Worm (Caenorhabditis elegans) whole organism, mixed stage, embryonic: Measurements from ENCODE around the gene jmjd-1.1.

Source experiments
- bed-3 ChIP-seq: fragments of 200-800 bp; sonication (Bioruptor generic); optimal IDR thresholded peaks from 3 replicates; lab custom pipeline; 2018; ENCODE audit warnings: mild to moderate bottlenecking, missing genetic modification characterization, moderate library complexity, missing compliant biosample characterization
- blmp-1 ChIP-seq: fragments of 150-350 bp; optimal IDR thresholded peaks from 2 replicates; lab custom pipeline; 2014; ENCODE audit warnings: missing biosample characterization, missing genetic modification characterization
- ceh-39 ChIP-seq: fragments of 150-350 bp; optimal IDR thresholded peaks from 2 replicates; lab custom pipeline; 2014; ENCODE audit warnings: missing biosample characterization, missing genetic modification characterization
- ceh-43 ChIP-seq: fragments of 200-800 bp; sonication (Bioruptor generic); optimal IDR thresholded peaks from 2 replicates; lab custom pipeline; 2018; ENCODE audit warnings: mild to moderate bottlenecking, missing genetic modification characterization, moderate library complexity, missing compliant biosample characterization
- ceh-83 ChIP-seq: fragments of 200-800 bp; sonication (Bioruptor generic); optimal IDR thresholded peaks from 2 replicates; lab custom pipeline; 2018; ENCODE audit warnings: mild to moderate bottlenecking, missing genetic modification characterization, missing compliant biosample characterization
- ces-1 ChIP-seq: fragments of 150-350 bp; optimal IDR thresholded peaks from 2 replicates; lab custom pipeline; 2014; ENCODE audit warnings: missing biosample characterization, missing genetic modification reagents, missing genetic modification characterization
- drap-1 ChIP-seq: fragments of 200-800 bp; sonication (Bioruptor generic); optimal IDR thresholded peaks from 3 replicates; lab custom pipeline; 2018; ENCODE audit warnings: mild to moderate bottlenecking, missing genetic modification characterization, missing compliant biosample characterization
- elt-1 ChIP-seq: sonication (generic microtip); optimal IDR thresholded peaks from 2 replicates; lab custom pipeline; 2017; ENCODE audit warnings: missing genetic modification characterization, mild to moderate bottlenecking, missing compliant biosample characterization, antibody characterized with exemption, moderate library complexity, borderline replicate concordance; ENCODE audit not compliant: insufficient read depth
- elt-3 ChIP-seq: fragments of 150-350 bp; optimal IDR thresholded peaks from 2 replicates; lab custom pipeline; 2014; ENCODE audit warnings: missing biosample characterization, missing genetic modification characterization
- flh-1 ChIP-seq: fragments of 200-800 bp; sonication (Bioruptor generic); optimal IDR thresholded peaks from 2 replicates; lab custom pipeline; 2018; ENCODE audit warnings: mild to moderate bottlenecking, missing genetic modification characterization, moderate library complexity, missing compliant biosample characterization
- ham-2 ChIP-seq: fragments of 200-800 bp; sonication (Bioruptor generic); optimal IDR thresholded peaks from 2 replicates; lab custom pipeline; 2018; ENCODE audit warnings: mild to moderate bottlenecking, missing genetic modification characterization, missing compliant biosample characterization
- hlh-1 ChIP-seq: fragments of 150-350 bp; optimal IDR thresholded peaks from 2 replicates; lab custom pipeline; 2014; ENCODE audit warnings: missing biosample characterization, missing genetic modification reagents, missing genetic modification characterization
- lin-32 ChIP-seq: fragments of 200-800 bp; sonication (Bioruptor generic); optimal IDR thresholded peaks from 2 replicates; lab custom pipeline; 2018; ENCODE audit warnings: mild to moderate bottlenecking, missing genetic modification characterization, missing compliant biosample characterization
- lsy-2 ChIP-seq: fragments of 150-350 bp; optimal IDR thresholded peaks from 2 replicates; lab custom pipeline; 2014; ENCODE audit warnings: missing biosample characterization, missing genetic modification characterization
- nhr-12 ChIP-seq: fragments of 150-350 bp; optimal IDR thresholded peaks from 2 replicates; lab custom pipeline; 2014; ENCODE audit warnings: missing biosample characterization, missing genetic modification characterization
- nhr-2 ChIP-seq: fragments of 150-350 bp; optimal IDR thresholded peaks from 2 replicates; lab custom pipeline; 2014; ENCODE audit warnings: missing biosample characterization, missing genetic modification characterization
- nhr-237 ChIP-seq: fragments of 150-350 bp; optimal IDR thresholded peaks from 2 replicates; lab custom pipeline; 2014; ENCODE audit warnings: missing biosample characterization, missing genetic modification characterization
- nhr-28 ChIP-seq: fragments of 150-350 bp; optimal IDR thresholded peaks from 2 replicates; lab custom pipeline; 2014; ENCODE audit warnings: missing biosample characterization, missing genetic modification characterization
- nhr-76 ChIP-seq: sonication (generic microtip); optimal IDR thresholded peaks from 2 replicates; lab custom pipeline; 2017; ENCODE audit warnings: missing biosample characterization, missing genetic modification characterization
- pha-4 ChIP-seq: fragments of 150-350 bp; optimal IDR thresholded peaks from 2 replicates; lab custom pipeline; 2018; ENCODE audit warnings: missing biosample characterization, missing genetic modification reagents, missing genetic modification characterization
- sptf-1 ChIP-seq: sonication (generic microtip); optimal IDR thresholded peaks from 2 replicates; lab custom pipeline; 2017; ENCODE audit warnings: mild to moderate bottlenecking, missing genetic modification characterization, moderate library complexity, missing compliant biosample characterization
- unc-120 ChIP-seq: sonication (generic microtip); optimal IDR thresholded peaks from 2 replicates; lab custom pipeline; 2017; ENCODE audit warnings: missing genetic modification characterization, missing compliant biosample characterization; ENCODE audit not compliant: poor library complexity, severe bottlenecking
- unc-39 ChIP-seq: fragments of 150-350 bp; optimal IDR thresholded peaks from 2 replicates; lab custom pipeline; 2014; ENCODE audit warnings: missing biosample characterization, missing genetic modification characterization
- unc-62 ChIP-seq: fragments of 150-350 bp; optimal IDR thresholded peaks from 2 replicates; lab custom pipeline; 2014; ENCODE audit warnings: missing biosample characterization, missing genetic modification reagents, missing genetic modification characterization
- zip-8 ChIP-seq: fragments of 150-350 bp; optimal IDR thresholded peaks from 2 replicates; lab custom pipeline; 2014; ENCODE audit warnings: missing biosample characterization, missing genetic modification characterization
- ztf-11 ChIP-seq: fragments of 150-350 bp; optimal IDR thresholded peaks from 2 replicates; lab custom pipeline; 2014; ENCODE audit warnings: missing biosample characterization, missing genetic modification characterization

jmjd-1.1 gene

ce11 chrII:11808979-11809378 is 2.6 kb downstream of the jmjd-1.1 start, which contains the start of gene F43G6.10:
TSS of gene F43G6.10 (plus strand) at chrII:11809349.
- TF ChIP-seq flh-1 (GFP tag; lab: Kevin White, UChicago) (no peak), hlh-1 (no peak), nhr-237 (tag; lab: Kevin White, UChicago) (no peak), sptf-1 (no peak), lsy-2 (no peak), ztf-11 (tag; lab: Kevin White, UChicago) (no peak), bed-3 (GFP tag; lab: Kevin White, UChicago) (no peak), ceh-83 (GFP tag; lab: Kevin White, UChicago) (no peak)

DNA sequence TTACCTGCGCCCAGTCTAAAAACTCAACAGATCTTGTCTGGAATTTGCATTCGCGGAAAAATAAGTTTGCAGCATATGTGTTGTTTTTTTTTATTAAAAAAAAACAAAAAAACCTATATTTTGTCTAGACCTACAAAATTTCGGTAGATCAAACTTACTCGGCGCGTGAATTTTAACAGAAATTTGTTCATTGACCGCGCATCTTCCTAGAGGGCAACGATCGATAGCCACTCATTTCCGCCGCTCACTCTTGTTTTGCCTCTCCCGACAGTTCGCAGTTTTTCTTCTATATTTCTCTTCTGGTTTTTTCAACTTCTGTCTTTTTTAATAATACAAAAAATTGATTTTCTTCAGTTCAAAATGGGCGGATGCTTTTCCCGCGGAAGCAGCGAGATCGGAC is 4.1 kb downstream of the jmjd-1.1 start, which contains the start of gene F43G6.7:
F43G6.7 (plus strand) TSS at position 355 of the 400 bp plus-strand sequence.
- TF ChIP-seq bed-3 (GFP tag; lab: Kevin White, UChicago), result no peak
- no peak for TF ChIP-seq ceh-39 (tag; lab: Kevin White, UChicago)
- TF ChIP-seq ham-2 (GFP tag; lab: Kevin White, UChicago), result no peak
- TF ChIP-seq nhr-76, result no peak
- TF ChIP-seq elt-3 (tag; lab: Kevin White, UChicago), result no peak
- no peak for TF ChIP-seq drap-1 (GFP tag; lab: Kevin White, UChicago)
- TF ChIP-seq nhr-12, result no peak
- no peak for TF ChIP-seq nhr-2
- TF ChIP-seq ztf-11 (tag; lab: Kevin White, UChicago), result no peak
- TF ChIP-seq ces-1 (GFP tag; lab: Kevin White, UChicago), result no peak
- TF ChIP-seq lin-32 (GFP tag; lab: Kevin White, UChicago), result no peak
- TF ChIP-seq, all 35 proteins: peak for 0

DNA sequence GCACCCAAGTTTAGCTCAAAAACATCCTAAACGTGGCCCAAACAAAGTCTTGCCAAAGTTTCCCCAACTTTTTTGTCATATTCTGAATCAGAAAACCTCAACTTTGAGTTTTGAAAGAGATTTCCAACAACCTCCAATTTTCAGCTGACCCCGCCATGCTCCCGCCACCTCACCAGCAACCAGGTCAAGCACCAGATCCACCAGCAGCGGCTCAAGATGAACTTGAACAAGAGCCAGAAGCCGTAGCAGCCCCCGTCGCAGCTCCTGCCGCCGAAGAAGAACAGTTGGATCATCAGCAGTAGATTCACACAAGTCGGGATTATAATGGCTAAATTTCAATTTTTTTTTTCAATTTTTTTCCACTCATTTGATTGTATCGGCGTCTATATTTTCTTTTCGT is 4.9 kb downstream of the jmjd-1.1 start:
- TF ChIP-seq nhr-76, result no peak
- no peak for TF ChIP-seq pha-4 (tag; lab: Kevin White, UChicago)
- no peak for TF ChIP-seq nhr-12
- no peak for TF ChIP-seq sptf-1
- TF ChIP-seq unc-62 (GFP tag; lab: Kevin White, UChicago), result no peak
- TF ChIP-seq ces-1 (GFP tag; lab: Kevin White, UChicago), result no peak
- no peak for TF ChIP-seq ceh-43 (GFP tag; lab: Kevin White, UChicago)
- TF ChIP-seq unc-120, result no peak

- TF ChIP-seq elt-3 (tag; lab: Kevin White, UChicago), result no peak
- no peak for TF ChIP-seq zip-8 (tag; lab: Kevin White, UChicago)
- no peak for TF ChIP-seq nhr-28 (tag; lab: Kevin White, UChicago)
- TF ChIP-seq unc-120, result peak; percentile 26
- TF ChIP-seq ham-2 (GFP tag; lab: Kevin White, UChicago), result peak; percentile 40
- TF ChIP-seq, all 35 proteins: peak for 2
These were observed 7.6 kb downstream of the jmjd-1.1 start, which contains the start of gene F43G6.8 for ce11 chrII:11813895-11814369. TSS of gene F43G6.8 (minus strand) at chrII:11814092.

ce11 chrII:11816014-11816413 is 9.7 kb downstream of the jmjd-1.1 start:
- no peak for TF ChIP-seq ham-2 (GFP tag; lab: Kevin White, UChicago)
- TF ChIP-seq sptf-1, result no peak
- TF ChIP-seq ceh-43 (GFP tag; lab: Kevin White, UChicago), result no peak
- no peak for TF ChIP-seq nhr-76
- no peak for TF ChIP-seq unc-62 (GFP tag; lab: Kevin White, UChicago)
- no peak for TF ChIP-seq drap-1 (GFP tag; lab: Kevin White, UChicago)
- no peak for TF ChIP-seq elt-3 (tag; lab: Kevin White, UChicago)
- TF ChIP-seq nhr-237 (tag; lab: Kevin White, UChicago), result no peak
- no peak for TF ChIP-seq unc-39 (tag; lab: Kevin White, UChicago)
- no peak for TF ChIP-seq unc-120
- no peak for TF ChIP-seq elt-1 (tag; lab: Kevin White, UChicago)
- TF ChIP-seq nhr-12, result no peak
- TF ChIP-seq ztf-11 (tag; lab: Kevin White, UChicago), result no peak
- TF ChIP-seq flh-1 (GFP tag; lab: Kevin White, UChicago), result no peak
- no peak for TF ChIP-seq blmp-1 (tag; lab: Kevin White, UChicago)
- TF ChIP-seq ceh-39 (tag; lab: Kevin White, UChicago), result no peak
- no peak for TF ChIP-seq nhr-28 (tag; lab: Kevin White, UChicago)
- TF ChIP-seq, all 35 proteins: peak for 0

- no peak for TF ChIP-seq ztf-11 (tag; lab: Kevin White, UChicago)
- TF ChIP-seq nhr-237 (tag; lab: Kevin White, UChicago), result no peak
- TF ChIP-seq nhr-2, result no peak
- TF ChIP-seq ceh-39 (tag; lab: Kevin White, UChicago), result no peak
- no peak for TF ChIP-seq flh-1 (GFP tag; lab: Kevin White, UChicago)
These were observed 10.1 kb downstream of the jmjd-1.1 start, which contains the start of gene pap-3 for ce11 chrII:11816475-11816874. TSS of gene pap-3 (minus strand) at chrII:11816575.
